Fruit fly (Drosophila melanogaster) whole organism, embryonic: ENCODE measurements around the gene thoc6.

Source experiments
- Atf6 ChIP-seq: fragments of 200-800 bp; sonication (Bioruptor generic); IDR thresholded peaks from 2 replicates; pipeline ENCODE4 v1.3.6; 2022; ENCODE audit warnings: missing biosample characterization, missing genetic modification characterization
- BtbVII ChIP-seq: fragments of 200-800 bp; sonication (Bioruptor generic); optimal IDR thresholded peaks from 3 replicates; lab custom pipeline; 2017; ENCODE audit warnings: missing biosample characterization, mild to moderate bottlenecking, missing genetic modification characterization
- CG13287 ChIP-seq: fragments of 200-800 bp; sonication (Bioruptor generic); IDR thresholded peaks from 2 replicates; pipeline ENCODE4 v1.3.6; 2022; ENCODE audit warnings: missing biosample characterization, missing genetic modification characterization; ENCODE audit not compliant: partially characterized antibody
- CG13296 ChIP-seq: fragments of 200-800 bp; sonication (Bioruptor generic); optimal IDR thresholded peaks from 3 replicates; lab custom pipeline; 2018; ENCODE audit warnings: missing biosample characterization, mild to moderate bottlenecking, missing genetic modification characterization
- CG16779 ChIP-seq: fragments of 200-800 bp; sonication (Bioruptor generic); IDR thresholded peaks from 2 replicates; pipeline ENCODE4 v1.3.6; 2022; ENCODE audit warnings: missing biosample characterization, missing genetic modification characterization
- CG16863 ChIP-seq: fragments of 200-800 bp; sonication (Bioruptor generic); optimal IDR thresholded peaks from 3 replicates; lab custom pipeline; 2016; ENCODE audit warnings: missing biosample characterization, missing genetic modification characterization
- CG17568 ChIP-seq: fragments of 200-800 bp; sonication (Bioruptor generic); optimal IDR thresholded peaks from 2 replicates; lab custom pipeline; 2018; ENCODE audit warnings: missing biosample characterization, mild to moderate bottlenecking, missing genetic modification characterization, moderate library complexity
- CG18011 ChIP-seq: fragments of 200-800 bp; sonication (Bioruptor generic); optimal IDR thresholded peaks from 2 replicates; lab custom pipeline; 2017; ENCODE audit warnings: missing biosample characterization, missing genetic modification characterization, mild to moderate bottlenecking, moderate library complexity, missing genotype
- CG18599 ChIP-seq: fragments of 200-800 bp; sonication (Bioruptor generic); optimal IDR thresholded peaks from 3 replicates; lab custom pipeline; 2017; ENCODE audit warnings: missing biosample characterization, missing genetic modification characterization, mild to moderate bottlenecking, moderate library complexity, missing genetic modification reagents
- CG2116 ChIP-seq: fragments of 200-800 bp; sonication (Bioruptor generic); optimal IDR thresholded peaks from 3 replicates; lab custom pipeline; 2018; ENCODE audit warnings: missing biosample characterization, mild to moderate bottlenecking, missing genetic modification characterization
- CG2712 ChIP-seq: fragments of 200-800 bp; optimal IDR thresholded peaks from 3 replicates; lab custom pipeline; 2019; ENCODE audit warnings: missing biosample characterization, mild to moderate bottlenecking, missing genetic modification characterization, moderate library complexity
- CG5180 ChIP-seq: fragments of 200-800 bp; sonication (Bioruptor generic); optimal IDR thresholded peaks from 3 replicates; lab custom pipeline; 2017; ENCODE audit warnings: missing biosample characterization, missing genetic modification characterization, mild to moderate bottlenecking, moderate library complexity, missing genetic modification reagents
- CG7987 ChIP-seq: fragments of 200-800 bp; sonication (Bioruptor generic); optimal IDR thresholded peaks from 2 replicates; lab custom pipeline; 2018; ENCODE audit warnings: missing biosample characterization, mild to moderate bottlenecking, missing genetic modification characterization, moderate library complexity
- Dp ChIP-seq: fragments of 200-800 bp; sonication (Bioruptor generic); optimal IDR thresholded peaks from 2 replicates; lab custom pipeline; 2018; ENCODE audit warnings: missing biosample characterization, mild to moderate bottlenecking, missing genetic modification characterization, moderate library complexity
- Elba2 ChIP-seq: fragments of 200-800 bp; sonication (Bioruptor generic); optimal IDR thresholded peaks from 3 replicates; lab custom pipeline; 2016; ENCODE audit warnings: missing biosample characterization, missing genetic modification characterization
- Ets97D ChIP-seq: fragments of 200-800 bp; sonication (Bioruptor generic); optimal IDR thresholded peaks from 3 replicates; lab custom pipeline; 2016; ENCODE audit warnings: missing biosample characterization, missing genetic modification characterization
- HHEX ChIP-seq: fragments of 200-800 bp; sonication (Bioruptor generic); optimal IDR thresholded peaks from 3 replicates; lab custom pipeline; 2017; ENCODE audit warnings: missing biosample characterization, mild to moderate bottlenecking, missing genetic modification characterization, missing genetic modification reagents
- HmgZ ChIP-seq: fragments of 200-800 bp; sonication (Bioruptor generic); optimal IDR thresholded peaks from 2 replicates; lab custom pipeline; 2018; ENCODE audit warnings: missing biosample characterization, mild to moderate bottlenecking, missing genetic modification characterization
- Hmx ChIP-seq: fragments of 200-800 bp; sonication (Bioruptor generic); optimal IDR thresholded peaks from 2 replicates; lab custom pipeline; 2016; ENCODE audit warnings: missing biosample characterization, missing genetic modification characterization
- Lpt ChIP-seq: fragments of >200 bp; optimal IDR thresholded peaks from 2 replicates; lab custom pipeline; 2018; ENCODE audit warnings: missing biosample characterization, missing genetic modification characterization
- Max ChIP-seq: fragments of 200-800 bp; sonication (Bioruptor generic); optimal IDR thresholded peaks from 2 replicates; lab custom pipeline; 2016; ENCODE audit warnings: missing biosample characterization, mild to moderate bottlenecking, missing genetic modification characterization
- Nf-YB ChIP-seq: fragments of 200-800 bp; sonication (Bioruptor generic); optimal IDR thresholded peaks from 3 replicates; lab custom pipeline; 2019; ENCODE audit warnings: missing biosample characterization, mild to moderate bottlenecking, missing genetic modification characterization, moderate library complexity
- Opbp ChIP-seq: fragments of 200-800 bp; sonication (Bioruptor generic); IDR thresholded peaks from 3 replicates; pipeline ENCODE4 v1.3.6; 2022; ENCODE audit warnings: missing biosample characterization, missing genetic modification characterization; ENCODE audit not compliant: partially characterized antibody
- Ptx1 ChIP-seq: fragments of 200-800 bp; sonication (Bioruptor generic); IDR thresholded peaks from 2 replicates; pipeline ENCODE4 v1.3.6; 2022; ENCODE audit warnings: missing biosample characterization, missing genetic modification characterization
- Six4 ChIP-seq: fragments of 200-800 bp; sonication (Bioruptor generic); optimal IDR thresholded peaks from 2 replicates; lab custom pipeline; 2016; ENCODE audit warnings: missing biosample characterization, missing genetic modification characterization
- abd-A ChIP-seq: fragments of 200-800 bp; sonication (Bioruptor generic); optimal IDR thresholded peaks from 3 replicates; lab custom pipeline; 2019; ENCODE audit warnings: missing biosample characterization, mild to moderate bottlenecking, missing genetic modification characterization, moderate library complexity
- bab2 ChIP-seq: fragments of 200-800 bp; sonication (Bioruptor generic); optimal IDR thresholded peaks from 2 replicates; lab custom pipeline; 2016; ENCODE audit warnings: missing biosample characterization, missing genetic modification characterization
- bbx ChIP-seq: fragments of 200-800 bp; sonication (Bioruptor generic); IDR thresholded peaks from 2 replicates; pipeline ENCODE4 v1.3.6; 2022; ENCODE audit warnings: missing biosample characterization, missing genetic modification characterization; ENCODE audit not compliant: partially characterized antibody
- crc ChIP-seq: fragments of 200-800 bp; sonication (Bioruptor generic); optimal IDR thresholded peaks from 2 replicates; lab custom pipeline; 2016; ENCODE audit warnings: missing biosample characterization, missing genetic modification characterization
- dmrt11E ChIP-seq: fragments of 200-800 bp; sonication (Bioruptor generic); optimal IDR thresholded peaks from 3 replicates; lab custom pipeline; 2018; ENCODE audit warnings: missing biosample characterization, mild to moderate bottlenecking, missing genetic modification characterization, moderate library complexity
- fd96Cb ChIP-seq: fragments of 200-800 bp; sonication (Bioruptor generic); optimal IDR thresholded peaks from 2 replicates; lab custom pipeline; 2018; ENCODE audit warnings: missing biosample characterization, mild to moderate bottlenecking, missing genetic modification characterization, moderate library complexity
- ftz-f1 ChIP-seq: fragments of 200-800 bp; sonication (Bioruptor generic); optimal IDR thresholded peaks from 2 replicates; lab custom pipeline; 2016; ENCODE audit warnings: missing biosample characterization, missing genetic modification characterization
- gcm2 ChIP-seq: fragments of 200-800 bp; sonication (Bioruptor generic); optimal IDR thresholded peaks from 2 replicates; lab custom pipeline; 2016; ENCODE audit warnings: missing biosample characterization, missing genetic modification characterization
- kah ChIP-seq: fragments of 200-800 bp; sonication (Bioruptor generic); optimal IDR thresholded peaks from 2 replicates; lab custom pipeline; 2018; ENCODE audit warnings: missing biosample characterization, mild to moderate bottlenecking, missing genetic modification characterization
- kni ChIP-seq: fragments of 200-800 bp; sonication (Bioruptor generic); optimal IDR thresholded peaks from 3 replicates; lab custom pipeline; 2017; ENCODE audit warnings: mild to moderate bottlenecking, missing biosample characterization, missing genetic modification reagents, missing genetic modification characterization
- lov ChIP-seq, 2 experiments: fragments of 200-800 bp in 1 of 2; fragments of >200 bp in 1 of 2; sonication (Bioruptor generic) in 1 of 2; IDR thresholded peaks in 1 of 2; optimal IDR thresholded peaks in 1 of 2; 2 replicates in 1 of 2; 3 replicates in 1 of 2; pipeline versions ENCODE4 v1.3.6 to Lab custom; 2017 to 2022; ENCODE audit warnings: missing biosample characterization in 1 of 2, missing genetic modification characterization in 1 of 2
- mirr ChIP-seq: fragments of 200-800 bp; sonication (Bioruptor generic); optimal IDR thresholded peaks from 3 replicates; lab custom pipeline; 2018; ENCODE audit warnings: missing biosample characterization, mild to moderate bottlenecking, missing genetic modification characterization
- nau ChIP-seq: fragments of 200-800 bp; sonication (Bioruptor generic); optimal IDR thresholded peaks from 3 replicates; lab custom pipeline; 2017; ENCODE audit warnings: missing biosample characterization, mild to moderate bottlenecking, missing genetic modification characterization, missing genetic modification reagents
- nerfin-1 ChIP-seq: fragments of 200-800 bp; sonication (Bioruptor generic); optimal IDR thresholded peaks from 3 replicates; lab custom pipeline; 2019; ENCODE audit warnings: missing biosample characterization, mild to moderate bottlenecking, missing genetic modification characterization, moderate library complexity
- otp ChIP-seq: fragments of 200-800 bp; sonication (Bioruptor generic); IDR thresholded peaks from 3 replicates; pipeline ENCODE4, ENCODE4 v1.3.6; 2022; ENCODE audit warnings: missing biosample characterization, missing genetic modification characterization
- psq ChIP-seq: fragments of 200-800 bp; sonication (Bioruptor generic); optimal IDR thresholded peaks from 2 replicates; lab custom pipeline; 2017; ENCODE audit warnings: missing biosample characterization, missing genetic modification characterization
- ranshi ChIP-seq: fragments of 200-800 bp; sonication (Bioruptor generic); IDR thresholded peaks from 2 replicates; pipeline ENCODE4 v1.3.6; 2022; ENCODE audit warnings: missing biosample characterization, missing genetic modification characterization
- rib ChIP-seq: fragments of 200-800 bp; sonication (Bioruptor generic); IDR thresholded peaks from 2 replicates; pipeline ENCODE4 v1.3.6; 2022; ENCODE audit warnings: missing biosample characterization, missing genetic modification characterization
- row ChIP-seq: fragments of 200-800 bp; sonication (Bioruptor generic); IDR thresholded peaks from 3 replicates; pipeline ENCODE4 v1.3.6; 2022; ENCODE audit warnings: missing biosample characterization, missing genetic modification characterization
- salm ChIP-seq: fragments of 200-800 bp; sonication (Bioruptor generic); optimal IDR thresholded peaks from 2 replicates; lab custom pipeline; 2018; ENCODE audit warnings: missing biosample characterization, mild to moderate bottlenecking, missing genetic modification characterization
- ssp ChIP-seq: fragments of 200-800 bp; sonication (Bioruptor generic); IDR thresholded peaks from 2 replicates; pipeline ENCODE4 v1.3.6; 2022; ENCODE audit warnings: missing biosample characterization, missing genetic modification characterization
- ttk ChIP-seq: fragments of 200-800 bp; sonication (Bioruptor generic); IDR thresholded peaks from 2 replicates; pipeline ENCODE4 v2.1.2; 2022; ENCODE audit warnings: missing biosample characterization, missing genetic modification characterization
- unc-4 ChIP-seq: fragments of 200-800 bp; sonication (Bioruptor generic); IDR thresholded peaks from 2 replicates; pipeline ENCODE4 v1.3.6; 2022; ENCODE audit warnings: missing biosample characterization, missing genetic modification characterization; ENCODE audit not compliant: partially characterized antibody
- wor ChIP-seq: fragments of 200-800 bp; sonication (Bioruptor generic); IDR thresholded peaks from 2 replicates; pipeline ENCODE4 v1.3.6; 2022; ENCODE audit warnings: missing biosample characterization, missing genetic modification characterization
- zen2 ChIP-seq: fragments of 200-800 bp; sonication (Bioruptor generic); IDR thresholded peaks from 3 replicates; pipeline ENCODE4 v1.3.6; 2022; ENCODE audit warnings: missing biosample characterization, missing genetic modification characterization; ENCODE audit not compliant: partially characterized antibody

The thoc6 gene

dm6 chr3L:12205848-12206247 lies 12.4 kb upstream of the thoc6 start, which contains the start of gene Tsen54 (continued):
- TF ChIP-seq CG2712 (no peak), CG16863 (no peak), Nf-YB (no peak), Ptx1 (GFP tag; lab: Robert Waterston, UW) (no peak), Six4 (GFP tag; lab: Kevin White, UChicago) (no peak), CG2116 (GFP tag; lab: Kevin White, UChicago) (peak; percentile 28), zen2 (peak; percentile 51; the same call in 1 of the 3 replicates), crc (GFP tag; lab: Kevin White, UChicago) (no peak), CG17568 (GFP tag; lab: Kevin White, UChicago) (no peak), Elba2 (GFP tag; lab: Kevin White, UChicago) (no peak), kah (peak; percentile 23), bab2 (GFP tag; lab: Kevin White, UChicago) (no peak), CG18599 (no peak), unc-4 (GFP tag; lab: Robert Waterston, UW) (peak; percentile 80), gcm2 (GFP tag; lab: Kevin White, UChicago) (no peak), HHEX (no peak), ftz-f1 (GFP tag; lab: Kevin White, UChicago) (no peak), Ets97D (GFP tag; lab: Kevin White, UChicago) (peak; percentile 20), kni (GFP tag; lab: Kevin White, UChicago) (no peak), ttk (GFP tag; lab: Robert Waterston, UW) (no peak), psq (no peak), wor (GFP tag; lab: Robert Waterston, UW) (no peak), dmrt11E (no peak), Opbp (GFP tag; lab: Robert Waterston, UW) (peak; percentile 68; the same call in 1 of the 3 replicates), lov (optimal IDR thresholded peaks at IDR 0.05; lab: Kevin White, UChicago) (no peak), lov (GFP tag; IDR thresholded peaks at IDR 0.05; lab: Robert Waterston, UW) (no peak), Dp (GFP tag; lab: Kevin White, UChicago) (peak; percentile 95), Max (GFP tag; lab: Kevin White, UChicago) (no peak), rib (GFP tag; lab: Robert Waterston, UW) (no peak), row (GFP tag; lab: Robert Waterston, UW) (no peak), Atf6 (GFP tag; lab: Robert Waterston, UW) (no peak), CG16779 (no peak), HmgZ (tag; lab: Kevin White, UChicago) (no peak), mirr (no peak), CG13287 (GFP tag; lab: Robert Waterston, UW) (peak; percentile 84), otp (GFP tag; lab: Robert Waterston, UW) (no peak), ssp (no peak), bbx (peak; percentile 74), ranshi (no peak), fd96Cb (no peak), Lpt (GFP tag; lab: Kevin White, UChicago) (no peak), CG5180 (no peak), abd-A (tag; lab: Kevin White, UChicago) (no peak), CG18011 (no peak), salm (tag; lab: Kevin White, UChicago) (no peak), CG13296 (GFP tag; lab: Kevin White, UChicago) (no peak), BtbVII (GFP tag; lab: Kevin White, UChicago) (no peak), nau (GFP tag; lab: Kevin White, UChicago) (no peak), CG7987 (GFP tag; lab: Kevin White, UChicago) (no peak), Hmx (no peak), nerfin-1 (tag; lab: Kevin White, UChicago) (no peak)
